Worm (Caenorhabditis elegans): ENCODE measurements around the gene fbxa-64.

- TF ChIP-seq nhr-237 (tag; optimal IDR thresholded peaks at IDR 0.05) (no peak), unc-62 (GFP tag; optimal IDR thresholded peaks at IDR 0.05) (no peak), drap-1 (GFP tag; optimal IDR thresholded peaks at IDR 0.05) (no peak), nhr-2 (tag; optimal IDR thresholded peaks at IDR 0.05) (no peak)
Measured at ce11 chrV:3273577-3274100, 4.3 kb downstream of the fbxa-64 start, which contains the start of gene T28A11.4.

Data from whole organism, mixed stage, embryonic.